Fruit fly (Drosophila melanogaster): Measurements from ENCODE around the gene CG17107.

- TF ChIP-seq CrebA (GFP tag; optimal IDR thresholded peaks at IDR 0.05; ENCODE audit: borderline replicate concordance) (no peak), rgr (GFP tag; optimal IDR thresholded peaks at IDR 0.05) (no peak), fru (GFP tag; optimal IDR thresholded peaks at IDR 0.05) (no peak), h (GFP tag; optimal IDR thresholded peaks at IDR 0.05) (peak; percentile 2), usp (GFP tag; optimal IDR thresholded peaks at IDR 0.05) (no peak), woc (GFP tag; optimal IDR thresholded peaks at IDR 0.05) (no peak), Hr83 (GFP tag; optimal IDR thresholded peaks at IDR 0.05; ENCODE audit: poor library complexity, severe bottlenecking) (no peak), Jra (GFP tag; optimal IDR thresholded peaks at IDR 0.05) (no peak)
Observed at dm6 chr2L:10679568-10679967, 2.1 kb upstream of the CG17107 start.
